Fruit fly (Drosophila melanogaster): Measurements from ENCODE around the gene CG43759.

CG43759 gene

dm6 chrX:18920642-18921355 lies 9.3 kb upstream of the CG43759 start:
- no peak for TF ChIP-seq noc (tag; optimal IDR thresholded peaks at IDR 0.05)

dm6 chrX:18923531-18923930 lies 6.6 kb upstream of the CG43759 start:
- TF ChIP-seq noc (tag; optimal IDR thresholded peaks at IDR 0.05), result no peak

DNA sequence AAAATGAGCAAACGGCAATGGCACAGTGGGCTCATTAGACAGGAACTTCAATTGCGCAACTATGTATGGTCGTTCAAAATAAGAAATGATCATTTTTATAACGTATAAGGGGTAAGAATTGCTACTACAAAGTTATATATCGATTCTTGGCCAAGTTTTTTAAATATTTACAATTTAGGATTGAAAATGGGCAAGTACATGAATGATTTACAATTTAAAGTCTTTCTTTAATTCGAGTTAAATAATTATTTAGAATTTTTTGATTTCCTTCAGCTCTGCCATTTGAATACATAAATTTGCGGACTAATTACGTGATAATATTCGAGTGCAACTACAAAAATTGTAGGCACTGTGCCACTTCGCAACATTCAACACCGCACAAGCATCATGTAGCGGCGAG lies 5.4 kb upstream of the CG43759 start:
- TF ChIP-seq noc (tag; optimal IDR thresholded peaks at IDR 0.05), result no peak

DNA sequence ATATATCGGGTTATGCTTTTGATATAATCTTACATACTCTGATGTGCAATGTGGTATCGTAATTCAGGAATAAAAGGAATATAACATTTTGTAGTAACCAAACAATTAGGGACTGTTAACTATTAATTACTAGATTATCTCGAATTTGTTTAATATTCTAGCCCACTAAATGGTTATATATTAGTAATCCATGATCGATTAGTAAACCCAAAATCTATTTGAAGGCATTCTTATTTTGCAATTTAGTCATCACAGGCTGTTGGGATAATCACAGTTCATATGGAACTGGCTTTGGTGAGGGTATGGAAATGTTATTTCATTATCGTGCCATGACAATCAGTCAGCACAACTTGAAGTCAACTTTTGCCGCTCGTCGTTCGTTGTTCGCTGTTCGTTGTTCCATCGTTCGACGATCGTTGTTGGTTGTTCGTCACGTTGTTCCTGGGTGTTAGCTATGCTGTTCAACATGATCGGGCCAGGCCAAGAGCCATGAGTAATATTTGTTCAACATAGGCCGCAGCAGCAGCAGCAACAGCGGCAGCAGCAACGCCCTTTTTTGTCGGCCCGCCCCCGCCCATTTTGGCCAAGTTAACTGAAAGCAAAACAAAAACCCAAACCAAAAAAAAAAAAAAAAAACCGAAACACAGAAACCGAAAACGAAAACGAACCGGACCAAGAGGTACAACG lies 4.3 kb upstream of the CG43759 start:
- no peak for TF ChIP-seq noc (tag; optimal IDR thresholded peaks at IDR 0.05)

- no peak for TF ChIP-seq noc (tag; optimal IDR thresholded peaks at IDR 0.05)
These were observed 3.5 kb upstream of the CG43759 start for dm6 chrX:18926372-18927200.

dm6 chrX:18928608-18929059 lies 1.5 kb upstream of the CG43759 start:
- no peak for TF ChIP-seq noc (tag; optimal IDR thresholded peaks at IDR 0.05)

- no peak for TF ChIP-seq noc (tag; optimal IDR thresholded peaks at IDR 0.05)
These were observed 705 bp upstream of the CG43759 start for dm6 chrX:18929430-18929829.

DNA sequence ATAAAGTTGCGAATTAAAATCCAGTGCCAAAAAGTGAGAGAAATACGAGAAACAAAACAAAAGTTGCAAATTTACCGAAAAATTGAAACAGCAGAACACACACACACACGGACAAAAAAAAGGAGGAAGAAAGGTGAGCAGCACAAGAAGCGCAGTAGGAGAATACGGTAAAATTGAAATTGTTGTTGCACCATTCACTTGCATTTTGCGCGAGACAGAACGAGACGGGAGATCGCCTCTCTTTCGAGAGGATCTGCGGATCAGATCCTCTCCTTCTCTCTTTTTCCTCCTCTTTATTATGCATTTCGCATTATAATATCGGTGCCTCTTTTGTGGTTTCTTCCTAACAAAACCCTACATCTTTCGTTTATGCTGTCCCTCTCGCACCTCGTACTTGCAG lies 733 bp downstream of the CG43759 start:
- no peak for TF ChIP-seq noc (tag; optimal IDR thresholded peaks at IDR 0.05)

dm6 chrX:18933442-18933841 lies 3.3 kb downstream of the CG43759 start:
- no peak for TF ChIP-seq noc (tag; optimal IDR thresholded peaks at IDR 0.05)

DNA sequence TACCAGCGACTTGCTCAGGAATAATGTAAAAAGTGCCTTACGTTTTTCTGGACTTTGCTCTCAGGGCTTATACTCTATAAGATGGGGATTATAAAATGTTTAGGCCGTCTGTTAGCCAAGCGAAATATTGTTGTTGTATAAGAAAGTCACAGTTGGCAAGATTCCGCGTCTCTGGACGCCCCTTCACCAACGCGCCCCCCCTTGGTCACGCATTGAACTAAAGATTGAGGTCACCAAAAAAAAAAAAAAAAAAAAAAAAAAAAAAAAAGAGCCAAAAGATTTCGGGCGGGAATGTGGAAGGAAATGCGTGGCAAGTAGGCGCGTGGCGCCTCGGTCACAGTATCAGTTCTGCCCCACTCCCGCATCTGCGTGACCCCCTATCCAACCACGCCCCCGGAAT lies 4.7 kb downstream of the CG43759 start:
- no peak for TF ChIP-seq noc (tag; optimal IDR thresholded peaks at IDR 0.05)

DNA sequence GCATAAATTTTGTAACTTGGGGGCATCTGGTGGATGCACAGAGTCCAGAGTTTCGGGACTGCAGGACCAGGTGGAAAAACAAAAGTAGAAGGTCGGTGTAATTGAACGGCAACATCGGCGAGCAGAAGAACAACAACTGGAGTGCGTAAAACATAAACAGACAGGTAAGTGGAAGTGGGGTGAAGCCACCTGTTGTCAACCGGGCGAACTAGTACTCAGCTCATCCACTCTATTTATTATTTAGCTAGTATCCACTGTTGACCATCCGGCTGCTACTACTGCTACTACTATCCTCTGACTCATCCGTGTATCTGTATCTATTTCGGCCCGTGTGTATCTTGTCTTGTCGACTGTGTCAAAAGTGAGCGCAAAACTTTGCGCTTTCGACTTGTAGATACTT lies 6.5 kb downstream of the CG43759 start:
- TF ChIP-seq noc (tag; optimal IDR thresholded peaks at IDR 0.05), result no peak

DNA sequence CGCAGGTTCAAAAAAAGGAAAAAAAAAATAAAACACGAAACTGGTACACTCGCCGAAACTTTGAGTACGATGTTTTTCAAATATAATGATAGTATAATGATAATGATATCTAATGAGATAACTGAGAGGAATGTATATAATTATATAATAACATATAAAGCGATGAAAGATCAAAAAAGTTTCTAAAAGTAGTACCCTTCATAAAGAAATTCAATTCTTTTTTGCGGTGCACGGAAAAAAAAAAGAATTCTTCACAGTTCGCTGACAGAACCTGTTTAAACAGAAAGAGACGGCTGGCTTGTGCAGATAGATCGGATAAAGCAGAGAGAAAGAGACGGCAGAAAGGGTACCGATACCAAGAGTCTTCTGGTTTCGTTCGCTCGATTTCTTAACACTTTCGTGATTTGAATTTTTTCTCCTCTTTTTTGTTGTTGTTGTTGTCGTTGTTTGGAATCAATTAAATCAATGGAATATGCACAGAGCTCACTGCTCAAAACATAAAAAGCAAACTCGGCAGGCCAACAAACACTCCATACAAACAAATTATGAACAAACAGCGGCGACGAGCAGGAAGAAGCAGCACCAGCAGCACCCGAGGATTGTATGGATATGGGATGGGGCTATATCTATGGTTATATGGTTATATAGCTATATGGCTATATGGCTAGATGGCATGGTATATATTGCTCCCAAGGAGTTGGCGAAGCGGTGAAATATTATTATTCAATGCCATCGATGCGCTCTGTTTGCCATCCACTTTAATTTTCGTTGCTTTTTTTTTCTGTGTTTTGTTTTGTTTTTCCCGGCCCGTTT lies 8.2 kb downstream of the CG43759 start:
- TF ChIP-seq noc (tag; optimal IDR thresholded peaks at IDR 0.05), result peak; percentile 15

DNA sequence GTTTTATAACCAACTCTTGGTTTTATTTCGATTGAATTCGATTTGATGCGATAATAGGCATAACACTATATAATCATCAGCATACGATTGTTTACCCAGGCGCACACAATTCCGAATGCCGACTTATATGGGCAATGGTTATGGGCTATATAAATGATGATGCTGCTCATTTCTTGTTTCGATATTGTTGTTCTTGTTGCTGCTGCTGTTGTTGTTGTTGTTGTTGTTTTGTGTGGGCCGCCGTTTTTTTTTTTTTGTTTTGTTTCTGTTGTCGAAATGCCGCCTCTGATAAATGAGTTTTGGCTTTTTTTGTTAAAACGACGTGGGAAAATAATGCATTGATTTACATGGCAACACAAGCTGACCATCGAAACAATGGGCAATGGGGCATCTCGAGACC lies 9.3 kb downstream of the CG43759 start:
- no peak for TF ChIP-seq noc (tag; optimal IDR thresholded peaks at IDR 0.05)

DNA sequence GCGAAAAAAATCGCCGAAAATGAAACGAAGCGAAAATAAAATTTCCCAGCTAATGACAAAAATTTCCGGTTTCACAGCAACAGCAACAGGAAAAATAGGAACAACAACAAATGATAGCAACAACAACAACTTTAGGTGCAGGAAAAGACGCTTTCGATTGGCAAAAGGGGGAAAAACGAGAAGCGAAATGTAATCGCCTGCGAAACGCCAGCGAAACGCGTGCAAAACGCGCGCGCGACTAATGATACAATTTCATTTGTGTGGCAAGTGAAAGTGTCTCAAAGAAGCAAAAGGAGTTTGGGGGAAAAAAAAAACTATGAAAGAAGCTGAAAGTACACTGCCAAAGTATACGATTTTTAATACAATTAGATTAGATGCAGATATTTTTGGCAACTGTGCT lies 11.8 kb downstream of the CG43759 start:
- TF ChIP-seq noc (tag; optimal IDR thresholded peaks at IDR 0.05), result no peak

DNA sequence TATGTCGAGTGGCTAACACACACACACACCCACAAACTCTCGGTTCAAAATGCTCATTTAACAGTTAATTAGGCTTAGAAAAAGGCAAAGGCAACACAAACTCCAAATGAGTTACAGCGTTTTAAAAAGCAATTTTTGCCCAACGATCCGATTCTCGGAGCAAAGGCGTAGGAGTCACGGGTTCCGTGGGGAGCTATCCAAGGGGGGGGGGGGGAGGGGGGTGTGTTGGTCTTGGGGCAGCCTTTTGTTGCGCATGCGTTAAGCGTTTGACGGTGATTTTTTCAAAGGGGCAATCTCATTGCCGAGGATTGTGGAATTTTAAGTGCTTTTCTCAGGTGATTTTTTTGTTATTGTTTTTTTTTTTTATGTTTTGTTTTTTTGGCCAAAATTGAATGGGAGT lies 12.5 kb downstream of the CG43759 start:
- TF ChIP-seq noc (tag; optimal IDR thresholded peaks at IDR 0.05), result no peak

- TF ChIP-seq noc (tag; optimal IDR thresholded peaks at IDR 0.05), result no peak
These were observed 14.0 kb downstream of the CG43759 start for dm6 chrX:18944139-18944538.

Data from whole organism, larva.